Worm (Caenorhabditis elegans): ENCODE results near the gene T01B6.1.

- TF ChIP-seq ceh-13 (GFP tag; optimal IDR thresholded peaks at IDR 0.05) (no peak), pes-1 (GFP tag; IDR thresholded peaks at IDR 0.05) (no peak)
These were observed 50.0 kb downstream of the T01B6.1 start, which contains the start of gene F47G3.1 for ce11 chrX:2385453-2385852.

All from whole organism, early embryonic.